Worm (Caenorhabditis elegans) whole organism, L2 larva: ENCODE results near the gene R08A2.9.

Experiments used
- ama-1 ChIP-seq: fragments of 150-350 bp; optimal IDR thresholded peaks from 2 replicates; lab custom pipeline; 2018; ENCODE audit warnings: inconsistent platforms
- egl-27 ChIP-seq: sonication (generic microtip); optimal IDR thresholded peaks from 3 replicates; lab custom pipeline; 2017; ENCODE audit warnings: missing biosample characterization, missing genetic modification reagents, missing genetic modification characterization
- fos-1 ChIP-seq: fragments of 150-350 bp; optimal IDR thresholded peaks from 2 replicates; lab custom pipeline; 2014; ENCODE audit warnings: missing biosample characterization, missing genetic modification characterization
- lsy-2 ChIP-seq, 2 experiments: fragments of 150-350 bp in 1 of 2; sonication (generic microtip) in 1 of 2; optimal IDR thresholded peaks; 2 replicates each; lab custom pipeline; 2014 to 2017; ENCODE audit warnings: missing biosample characterization in 2 of 2, missing genetic modification characterization in 2 of 2
- nhr-237 ChIP-seq: fragments of 150-350 bp; optimal IDR thresholded peaks from 2 replicates; lab custom pipeline; 2014; ENCODE audit warnings: missing biosample characterization, missing genetic modification characterization
- ztf-4 ChIP-seq: fragments of 150-350 bp; optimal IDR thresholded peaks from 2 replicates; lab custom pipeline; 2014; ENCODE audit warnings: missing biosample characterization, missing genetic modification characterization

DNA sequence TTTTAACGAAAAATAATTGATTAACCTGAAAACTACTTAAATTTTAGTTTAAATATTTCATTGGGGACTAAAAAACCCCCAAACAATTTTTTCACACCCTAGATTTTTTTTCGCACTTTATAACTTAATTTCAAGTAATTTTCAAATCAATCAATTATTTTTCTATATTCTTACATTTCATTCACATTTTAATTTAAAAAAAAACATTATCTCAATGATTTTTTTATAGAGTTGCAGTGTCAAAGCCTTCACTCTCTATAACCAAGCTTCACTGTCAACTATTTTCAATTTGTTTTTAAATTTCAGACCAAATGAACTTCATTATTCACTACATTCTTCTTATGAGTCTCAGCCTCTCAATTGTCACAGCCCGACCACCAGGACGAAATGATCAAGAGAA lies 18.5 kb downstream of the R08A2.9 start, which contains the start of gene Y50E8A.1:
- TF ChIP-seq ama-1 (lab: Kevin White, UChicago) (no peak), nhr-237 (tag; lab: Kevin White, UChicago) (no peak), fos-1 (no peak), egl-27 (tag; lab: Kevin White, UChicago) (no peak), lsy-2 (tag; optimal IDR thresholded peaks at IDR 0.05; lab: Kevin White, UChicago) (no peak), ztf-4 (tag; lab: Kevin White, UChicago) (no peak)
